Worm (Caenorhabditis elegans) whole organism, mixed stage, embryonic: ENCODE data around the gene cdc-42.

Experiments used
- M03D4.4 ChIP-seq: sonication (generic microtip); optimal IDR thresholded peaks from 2 replicates; lab custom pipeline; 2017; ENCODE audit warnings: mild to moderate bottlenecking, missing genetic modification characterization, missing compliant biosample characterization
- elt-3 ChIP-seq: fragments of 150-350 bp; optimal IDR thresholded peaks from 2 replicates; lab custom pipeline; 2014; ENCODE audit warnings: missing biosample characterization, missing genetic modification characterization
- flh-1 ChIP-seq: fragments of 200-800 bp; sonication (Bioruptor generic); optimal IDR thresholded peaks from 2 replicates; lab custom pipeline; 2018; ENCODE audit warnings: mild to moderate bottlenecking, missing genetic modification characterization, moderate library complexity, missing compliant biosample characterization
- lin-13 ChIP-seq: fragments of 150-350 bp; optimal IDR thresholded peaks from 2 replicates; lab custom pipeline; 2014; ENCODE audit warnings: missing biosample characterization, missing genetic modification characterization
- lsy-2 ChIP-seq: fragments of 150-350 bp; optimal IDR thresholded peaks from 2 replicates; lab custom pipeline; 2014; ENCODE audit warnings: missing biosample characterization, missing genetic modification characterization
- mab-5 ChIP-seq: fragments of 150-350 bp; optimal IDR thresholded peaks from 2 replicates; lab custom pipeline; 2014; ENCODE audit warnings: missing biosample characterization, missing genetic modification characterization
- nhr-76 ChIP-seq: sonication (generic microtip); optimal IDR thresholded peaks from 2 replicates; lab custom pipeline; 2017; ENCODE audit warnings: missing biosample characterization, missing genetic modification characterization
- pha-4 ChIP-seq: fragments of 150-350 bp; optimal IDR thresholded peaks from 2 replicates; lab custom pipeline; 2018; ENCODE audit warnings: missing biosample characterization, missing genetic modification reagents, missing genetic modification characterization
- snpc-4 ChIP-seq: fragments of 150-350 bp; optimal IDR thresholded peaks from 2 replicates; lab custom pipeline; 2014; ENCODE audit warnings: missing biosample characterization, missing genetic modification characterization
- sptf-1 ChIP-seq: sonication (generic microtip); optimal IDR thresholded peaks from 2 replicates; lab custom pipeline; 2017; ENCODE audit warnings: mild to moderate bottlenecking, missing genetic modification characterization, moderate library complexity, missing compliant biosample characterization
- unc-120 ChIP-seq: sonication (generic microtip); optimal IDR thresholded peaks from 2 replicates; lab custom pipeline; 2017; ENCODE audit warnings: missing genetic modification characterization, missing compliant biosample characterization; ENCODE audit not compliant: poor library complexity, severe bottlenecking
- unc-39 ChIP-seq: fragments of 150-350 bp; optimal IDR thresholded peaks from 2 replicates; lab custom pipeline; 2014; ENCODE audit warnings: missing biosample characterization, missing genetic modification characterization
- zip-8 ChIP-seq: fragments of 150-350 bp; optimal IDR thresholded peaks from 2 replicates; lab custom pipeline; 2014; ENCODE audit warnings: missing biosample characterization, missing genetic modification characterization
- ztf-11 ChIP-seq: fragments of 150-350 bp; optimal IDR thresholded peaks from 2 replicates; lab custom pipeline; 2014; ENCODE audit warnings: missing biosample characterization, missing genetic modification characterization

DNA sequence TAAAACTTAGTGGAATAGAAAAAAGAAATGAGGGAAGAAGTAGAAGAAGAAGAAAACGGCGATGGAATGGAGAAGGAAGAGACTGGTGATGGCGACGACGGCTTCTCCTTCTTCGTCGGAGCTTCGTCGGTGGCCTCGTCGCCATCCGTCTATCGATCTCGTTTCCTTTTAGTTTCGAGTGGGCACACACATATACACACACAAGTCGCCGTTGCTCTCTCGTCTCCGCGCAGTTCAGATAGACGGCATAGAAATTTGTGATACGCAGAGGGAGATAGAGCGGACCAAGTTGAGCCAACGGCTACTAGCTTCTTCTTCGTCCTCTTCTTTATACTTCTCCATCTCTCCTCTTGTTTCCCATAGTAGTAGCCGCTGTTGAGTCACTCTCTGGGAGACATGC, 23.0 kb upstream of the cdc-42 start:
- TF ChIP-seq mab-5 (tag; lab: Kevin White, UChicago) (no peak), M03D4.4 (tag; lab: Kevin White, UChicago) (no peak), snpc-4 (tag; lab: Kevin White, UChicago) (no peak), unc-39 (tag; lab: Kevin White, UChicago) (no peak), pha-4 (no peak), elt-3 (tag; lab: Kevin White, UChicago) (no peak), zip-8 (tag; lab: Kevin White, UChicago) (no peak), sptf-1 (tag; lab: Kevin White, UChicago) (peak; percentile 30), nhr-76 (no peak), lin-13 (no peak), unc-120 (tag; lab: Kevin White, UChicago) (no peak), lsy-2 (tag; lab: Kevin White, UChicago) (no peak), ztf-11 (no peak), flh-1 (GFP tag; lab: Kevin White, UChicago) (no peak)
